Worm (Caenorhabditis elegans) whole organism, late embryonic: ENCODE results near the gene ZK892.5.
A peak's percentile ranks its signal among the peaks of the same experiment; 100 is the strongest.

ENCODE experiments used
- K02D7.2 ChIP-seq: sonication (generic microtip); optimal IDR thresholded peaks from 2 replicates; lab custom pipeline; 2017; ENCODE audit warnings: mild to moderate bottlenecking, missing genetic modification characterization, missing compliant biosample characterization
- K09A11.1 ChIP-seq: sonication (generic microtip); optimal IDR thresholded peaks from 2 replicates; lab custom pipeline; 2017; ENCODE audit warnings: antibody characterized with exemption, mild to moderate bottlenecking, missing genetic modification characterization, missing compliant biosample characterization; ENCODE audit not compliant: insufficient read depth
- T23F11.4 ChIP-seq: fragments of 200-800 bp; sonication (Bioruptor generic); optimal IDR thresholded peaks from 2 replicates; lab custom pipeline; 2018; ENCODE audit warnings: mild to moderate bottlenecking, missing genetic modification characterization, missing compliant biosample characterization
- ahr-1 ChIP-seq: sonication (generic microtip); optimal IDR thresholded peaks from 2 replicates; lab custom pipeline; 2016; ENCODE audit warnings: missing genetic modification characterization, missing compliant biosample characterization
- ceh-18 ChIP-seq: sonication (generic microtip); optimal IDR thresholded peaks from 2 replicates; lab custom pipeline; 2016; ENCODE audit warnings: missing genetic modification characterization, missing compliant biosample characterization
- ceh-2 ChIP-seq: sonication (generic microtip); optimal IDR thresholded peaks from 2 replicates; lab custom pipeline; 2016; ENCODE audit warnings: missing genotype, missing genetic modification characterization, missing compliant biosample characterization
- ceh-24 ChIP-seq: sonication (generic microtip); optimal IDR thresholded peaks from 2 replicates; lab custom pipeline; 2016; ENCODE audit warnings: mild to moderate bottlenecking, missing genetic modification characterization, missing compliant biosample characterization
- ceh-31 ChIP-seq: sonication (generic microtip); optimal IDR thresholded peaks from 2 replicates; lab custom pipeline; 2016; ENCODE audit warnings: missing genetic modification characterization, missing compliant biosample characterization
- ceh-6 ChIP-seq: fragments of 200-800 bp; sonication (Bioruptor generic); optimal IDR thresholded peaks from 2 replicates; lab custom pipeline; 2018; ENCODE audit warnings: mild to moderate bottlenecking, missing genetic modification characterization, missing compliant biosample characterization
- ceh-9 ChIP-seq: sonication (generic microtip); optimal IDR thresholded peaks from 2 replicates; lab custom pipeline; 2016; ENCODE audit warnings: mild to moderate bottlenecking, missing genetic modification characterization, inconsistent platforms, missing compliant biosample characterization
- che-1 ChIP-seq: sonication (generic microtip); optimal IDR thresholded peaks from 2 replicates; lab custom pipeline; 2016; ENCODE audit warnings: mild to moderate bottlenecking, missing genetic modification characterization, missing compliant biosample characterization
- elt-2 ChIP-seq: sonication (generic microtip); optimal IDR thresholded peaks from 2 replicates; lab custom pipeline; 2016; ENCODE audit warnings: missing genetic modification reagents, missing genetic modification characterization, missing compliant biosample characterization
- eyg-1 ChIP-seq: sonication (generic microtip); optimal IDR thresholded peaks from 2 replicates; lab custom pipeline; 2016; ENCODE audit warnings: missing genotype, missing genetic modification characterization, missing compliant biosample characterization
- fax-1 ChIP-seq: sonication (generic microtip); optimal IDR thresholded peaks from 2 replicates; lab custom pipeline; 2016; ENCODE audit warnings: missing genotype, missing genetic modification characterization, missing compliant biosample characterization
- fkh-6 ChIP-seq: sonication (generic microtip); optimal IDR thresholded peaks from 2 replicates; lab custom pipeline; 2016; ENCODE audit warnings: missing genetic modification characterization, missing compliant biosample characterization
- gmeb-2 ChIP-seq: sonication (generic microtip); optimal IDR thresholded peaks from 2 replicates; lab custom pipeline; 2016; ENCODE audit warnings: missing genetic modification characterization, inconsistent platforms, missing compliant biosample characterization
- hlh-13 ChIP-seq: fragments of 200-800 bp; sonication (Bioruptor generic); optimal IDR thresholded peaks from 2 replicates; lab custom pipeline; 2018; ENCODE audit warnings: mild to moderate bottlenecking, missing genetic modification characterization, missing compliant biosample characterization
- hlh-30 ChIP-seq: sonication (generic microtip); optimal IDR thresholded peaks from 2 replicates; lab custom pipeline; 2017; ENCODE audit warnings: antibody characterized with exemption, missing genetic modification characterization, missing compliant biosample characterization; ENCODE audit not compliant: insufficient read depth
- hlh-6 ChIP-seq: sonication (generic microtip); optimal IDR thresholded peaks from 2 replicates; lab custom pipeline; 2016; ENCODE audit warnings: missing genotype, missing genetic modification characterization, missing compliant biosample characterization
- lim-6 ChIP-seq: sonication (generic microtip); optimal IDR thresholded peaks from 2 replicates; lab custom pipeline; 2016; ENCODE audit warnings: missing genetic modification characterization, missing compliant biosample characterization
- lin-11 ChIP-seq: fragments of 200-800 bp; sonication (Bioruptor generic); optimal IDR thresholded peaks from 2 replicates; lab custom pipeline; 2018; ENCODE audit warnings: mild to moderate bottlenecking, missing genetic modification characterization, missing compliant biosample characterization
- nfya-1 ChIP-seq: sonication (generic microtip); optimal IDR thresholded peaks from 2 replicates; lab custom pipeline; 2017; ENCODE audit warnings: missing genetic modification characterization, mild to moderate bottlenecking, missing compliant biosample characterization, antibody characterized with exemption, moderate library complexity
- nhr-232 ChIP-seq: sonication (generic microtip); optimal IDR thresholded peaks from 2 replicates; lab custom pipeline; 2016; ENCODE audit warnings: missing genetic modification characterization, missing compliant biosample characterization
- npax-4 ChIP-seq: sonication (generic microtip); optimal IDR thresholded peaks from 2 replicates; lab custom pipeline; 2016; ENCODE audit warnings: missing genetic modification characterization, missing compliant biosample characterization
- pag-3 ChIP-seq: sonication (generic microtip); optimal IDR thresholded peaks from 2 replicates; lab custom pipeline; 2016; ENCODE audit warnings: missing compliant biosample characterization, missing genetic modification characterization, borderline replicate concordance
- pax-1 ChIP-seq: fragments of 150-350 bp; optimal IDR thresholded peaks from 2 replicates; lab custom pipeline; 2014; ENCODE audit warnings: missing biosample characterization, missing genetic modification characterization
- pha-2 ChIP-seq: sonication (generic microtip); optimal IDR thresholded peaks from 2 replicates; lab custom pipeline; 2017; ENCODE audit warnings: mild to moderate bottlenecking, missing genetic modification characterization, missing compliant biosample characterization
- pha-4 ChIP-seq: fragments of 150-350 bp; optimal IDR thresholded peaks from 2 replicates; lab custom pipeline; 2018; ENCODE audit warnings: missing biosample characterization, missing genetic modification reagents, missing genetic modification characterization
- ref-2 ChIP-seq: sonication (generic microtip); optimal IDR thresholded peaks from 2 replicates; lab custom pipeline; 2016; ENCODE audit warnings: missing genetic modification characterization, missing compliant biosample characterization
- sdc-2 ChIP-seq: sonication (generic microtip); optimal IDR thresholded peaks from 2 replicates; lab custom pipeline; 2016; ENCODE audit warnings: missing genotype, missing genetic modification characterization, missing compliant biosample characterization
- tbx-2 ChIP-seq: sonication (generic microtip); optimal IDR thresholded peaks from 2 replicates; lab custom pipeline; 2016; ENCODE audit warnings: missing genetic modification characterization, missing compliant biosample characterization
- ttx-3 ChIP-seq: sonication (generic microtip); optimal IDR thresholded peaks from 2 replicates; lab custom pipeline; 2016; ENCODE audit warnings: missing genetic modification reagents, missing genetic modification characterization, missing compliant biosample characterization
- unc-3 ChIP-seq, 2 experiments: fragments of 200-800 bp in 1 of 2; sonication (Bioruptor generic) in 1 of 2; sonication (generic microtip) in 1 of 2; conservative IDR thresholded peaks in 1 of 2; optimal IDR thresholded peaks in 1 of 2; 2 replicates each; pipeline versions ENCODE4 v1.3.6 to Lab custom; 2016 to 2022; ENCODE audit warnings: missing compliant biosample characterization in 2 of 2, missing genetic modification characterization in 2 of 2, missing genetic modification reagents in 1 of 2
- unc-42 ChIP-seq: sonication (generic microtip); optimal IDR thresholded peaks from 2 replicates; lab custom pipeline; 2016; ENCODE audit warnings: missing genotype, missing genetic modification characterization, missing compliant biosample characterization
- unc-55 ChIP-seq: sonication (generic microtip); optimal IDR thresholded peaks from 2 replicates; lab custom pipeline; 2017; ENCODE audit warnings: missing biosample characterization, missing genetic modification reagents, missing genetic modification characterization
- zip-5 ChIP-seq: sonication (generic microtip); optimal IDR thresholded peaks from 2 replicates; lab custom pipeline; 2016; ENCODE audit warnings: missing genetic modification characterization, missing compliant biosample characterization

Gene ZK892.5

DNA sequence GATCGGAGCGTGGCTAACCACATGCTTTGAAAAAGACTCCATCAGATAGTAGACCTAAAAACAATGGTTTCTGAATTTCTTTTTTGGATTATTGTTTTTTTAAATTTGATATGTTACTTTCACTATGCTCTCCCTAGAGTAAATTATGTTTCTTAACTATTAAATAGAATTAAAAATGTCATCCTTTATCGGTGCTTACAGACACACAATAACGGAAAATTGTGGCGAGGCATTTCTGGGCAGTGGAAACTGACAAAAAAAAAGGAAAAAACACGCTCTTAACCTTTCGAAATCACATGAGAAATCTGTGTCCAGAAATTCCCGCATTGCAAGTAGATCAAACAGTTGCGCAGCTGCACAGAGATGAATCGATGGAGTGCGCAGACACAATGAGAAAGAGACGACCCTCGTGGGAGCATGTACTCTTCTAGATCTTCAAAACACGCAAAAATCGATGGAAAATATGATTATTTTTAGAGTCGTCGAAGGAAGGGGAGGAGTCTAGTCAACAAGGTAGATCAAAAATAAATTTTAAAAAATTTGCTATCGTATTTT is 27.9 kb upstream of the ZK892.5 start, which contains the start of gene ZK892.6:
Gene ZK892.6, minus strand, starts transcription at position 51 of the 555 bp plus-strand sequence.
- no peak for TF ChIP-seq ceh-6 (GFP tag; lab: Kevin White, UChicago)
- TF ChIP-seq pax-1 (tag; lab: Kevin White, UChicago), result no peak
- TF ChIP-seq hlh-6 (tag; lab: Kevin White, UChicago), result no peak
- TF ChIP-seq ttx-3 (tag; lab: Kevin White, UChicago), result no peak
- TF ChIP-seq lim-6, result no peak
- TF ChIP-seq tbx-2 (tag; lab: Kevin White, UChicago), result no peak
- no peak for TF ChIP-seq nhr-232
- no peak for TF ChIP-seq npax-4 (tag; lab: Kevin White, UChicago)
- TF ChIP-seq ceh-2 (tag; lab: Kevin White, UChicago), result no peak
- TF ChIP-seq gmeb-2 (tag; lab: Kevin White, UChicago), result no peak
- no peak for TF ChIP-seq pag-3 (tag; lab: Kevin White, UChicago)
- TF ChIP-seq eyg-1 (tag; lab: Kevin White, UChicago), result no peak
- no peak for TF ChIP-seq T23F11.4 (GFP tag; lab: Kevin White, UChicago)
- no peak for TF ChIP-seq hlh-13 (GFP tag; lab: Kevin White, UChicago)
- TF ChIP-seq K09A11.1, result no peak
- TF ChIP-seq ref-2, result no peak
- no peak for TF ChIP-seq lin-11
- no peak for TF ChIP-seq unc-3 (GFP tag; conservative IDR thresholded peaks at IDR 0.05; lab: Robert Waterston, UW)
- no peak for TF ChIP-seq unc-3 (tag; optimal IDR thresholded peaks at IDR 0.05; lab: Kevin White, UChicago)
- no peak for TF ChIP-seq unc-55
- no peak for TF ChIP-seq fax-1 (tag; lab: Kevin White, UChicago)

DNA sequence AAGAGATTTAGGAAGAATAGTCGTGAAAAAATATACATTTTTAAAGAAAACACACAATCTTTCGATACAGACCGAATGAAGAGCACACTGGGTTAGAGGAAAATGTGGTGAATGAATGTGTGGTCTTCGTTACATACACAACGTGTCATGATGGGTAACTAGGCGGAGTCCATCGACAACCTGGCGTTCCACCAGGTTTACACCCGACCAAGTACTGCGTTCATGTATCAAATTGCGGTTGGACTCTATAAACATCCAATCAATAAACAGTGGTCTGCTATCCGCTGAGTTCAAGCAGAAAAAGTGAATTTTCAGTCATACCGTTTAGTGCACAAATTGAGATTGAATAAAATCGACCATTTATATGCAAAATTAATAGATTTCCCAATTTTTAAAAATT is 26.3 kb upstream of the ZK892.5 start, which contains the start of gene sdz-38:
Gene sdz-38, minus strand, starts transcription at position 101 of the 400 bp plus-strand sequence.
- TF ChIP-seq hlh-30 (tag; lab: Kevin White, UChicago) (no peak), nfya-1 (tag; lab: Kevin White, UChicago) (no peak), ref-2 (no peak), tbx-2 (tag; lab: Kevin White, UChicago) (no peak), unc-3 (GFP tag; conservative IDR thresholded peaks at IDR 0.05; lab: Robert Waterston, UW) (no peak), unc-3 (tag; optimal IDR thresholded peaks at IDR 0.05; lab: Kevin White, UChicago) (no peak), che-1 (tag; lab: Kevin White, UChicago) (no peak), gmeb-2 (tag; lab: Kevin White, UChicago) (no peak), ceh-18 (tag; lab: Kevin White, UChicago) (no peak), ceh-9 (tag; lab: Kevin White, UChicago) (no peak), fkh-6 (tag; lab: Kevin White, UChicago) (no peak), pha-4 (tag; lab: Kevin White, UChicago) (no peak), ceh-2 (tag; lab: Kevin White, UChicago) (no peak), sdc-2 (no peak)

DNA sequence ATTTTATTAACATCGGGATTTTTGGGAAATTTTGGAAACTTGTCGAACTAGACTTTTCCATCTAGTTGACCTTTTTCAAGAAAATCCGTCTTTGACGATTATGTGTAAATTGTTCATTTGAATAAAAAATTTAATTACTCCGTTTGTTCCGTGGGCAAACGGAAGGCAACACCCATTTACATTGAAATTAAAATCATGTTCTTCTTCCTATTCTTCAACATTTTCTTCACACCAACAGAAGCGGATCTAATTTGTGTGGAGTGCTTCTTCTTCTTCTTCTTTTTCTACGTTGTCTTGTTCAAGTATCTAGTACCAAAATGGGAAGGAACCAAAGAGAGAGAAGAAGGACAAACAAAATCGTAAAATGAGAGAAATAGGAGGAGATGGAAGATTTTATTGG is 25.6 kb upstream of the ZK892.5 start:
- TF ChIP-seq zip-5, result no peak
- TF ChIP-seq ahr-1, result no peak
- peak; percentile 81 for TF ChIP-seq unc-42 (tag; lab: Kevin White, UChicago)
- no peak for TF ChIP-seq K02D7.2 (tag; lab: Kevin White, UChicago)
- TF ChIP-seq ceh-24, result no peak
- TF ChIP-seq ceh-31 (tag; lab: Kevin White, UChicago), result peak; percentile 42
- no peak for TF ChIP-seq che-1 (tag; lab: Kevin White, UChicago)
- no peak for TF ChIP-seq pha-2
- TF ChIP-seq nhr-232, result no peak
- no peak for TF ChIP-seq sdc-2
- TF ChIP-seq elt-2 (tag; lab: Kevin White, UChicago), result no peak
- TF ChIP-seq, all 69 proteins: peak for 2
